Worm (Caenorhabditis elegans): ENCODE data around the gene C36B7.5.

Gene C36B7.5

DNA sequence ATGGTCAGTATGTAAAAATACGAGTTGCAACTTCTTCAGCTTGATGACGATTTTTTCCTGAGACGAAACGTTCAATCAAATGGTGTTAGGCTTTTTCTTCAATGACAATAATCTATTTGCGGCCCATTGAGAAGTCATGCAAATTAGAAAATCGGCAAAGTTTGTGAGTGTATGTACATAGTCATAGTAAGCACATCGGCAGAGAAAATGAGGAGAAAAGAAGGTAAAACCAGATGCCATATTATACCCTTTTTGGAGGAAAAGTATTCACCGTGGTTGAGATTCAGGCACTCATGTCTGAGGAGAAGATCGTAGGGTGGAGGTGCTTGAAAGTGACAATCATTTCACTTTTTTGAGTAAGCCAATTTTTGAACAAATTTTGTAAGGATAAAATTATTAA is at the start of gene C36B7.5:
TSS of gene C36B7.5 (minus strand) at position 101 of the 400 bp plus-strand sequence.
- no peak for TF ChIP-seq flt-1 (GFP tag; IDR thresholded peaks at IDR 0.05)

DNA sequence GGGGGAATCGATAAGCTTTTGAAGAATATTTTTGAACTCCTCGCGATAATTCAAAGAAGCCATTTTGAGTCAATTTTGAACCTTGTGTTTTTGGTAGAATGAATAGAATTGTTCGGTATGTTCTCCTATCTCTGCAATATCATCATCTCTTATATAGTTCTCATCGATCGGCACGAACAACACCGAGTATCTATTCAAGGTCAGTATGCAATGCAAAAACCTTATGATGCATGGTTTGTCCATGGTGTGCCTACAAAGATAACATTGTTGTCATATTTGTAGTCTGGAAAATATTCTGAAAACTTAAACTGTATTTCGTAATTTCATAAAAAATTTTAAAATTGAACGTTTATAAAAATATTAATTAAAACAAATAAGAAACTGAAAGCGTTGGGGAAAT is 47.3 kb upstream of the C36B7.5 start, which contains the start of gene alh-10:
TSS of gene alh-10 (minus strand) at position 127 of the 400 bp plus-strand sequence.
- TF ChIP-seq T22C8.4 (GFP tag; IDR thresholded peaks at IDR 0.05) (no peak), ref-1 (GFP tag; conservative IDR thresholded peaks at IDR 0.05) (no peak), flt-1 (GFP tag; IDR thresholded peaks at IDR 0.05) (no peak), cog-1 (tag; optimal IDR thresholded peaks at IDR 0.05) (no peak), ztf-23 (GFP tag; IDR thresholded peaks at IDR 0.05) (no peak), tab-1 (GFP tag; IDR thresholded peaks at IDR 0.05) (no peak), klf-2 (GFP tag; conservative IDR thresholded peaks at IDR 0.05) (no peak), med-1 (GFP tag; optimal IDR thresholded peaks at IDR 0.05; ENCODE audit: insufficient read depth) (no peak), ztf-29 (GFP tag; IDR thresholded peaks at IDR 0.05) (no peak)

DNA sequence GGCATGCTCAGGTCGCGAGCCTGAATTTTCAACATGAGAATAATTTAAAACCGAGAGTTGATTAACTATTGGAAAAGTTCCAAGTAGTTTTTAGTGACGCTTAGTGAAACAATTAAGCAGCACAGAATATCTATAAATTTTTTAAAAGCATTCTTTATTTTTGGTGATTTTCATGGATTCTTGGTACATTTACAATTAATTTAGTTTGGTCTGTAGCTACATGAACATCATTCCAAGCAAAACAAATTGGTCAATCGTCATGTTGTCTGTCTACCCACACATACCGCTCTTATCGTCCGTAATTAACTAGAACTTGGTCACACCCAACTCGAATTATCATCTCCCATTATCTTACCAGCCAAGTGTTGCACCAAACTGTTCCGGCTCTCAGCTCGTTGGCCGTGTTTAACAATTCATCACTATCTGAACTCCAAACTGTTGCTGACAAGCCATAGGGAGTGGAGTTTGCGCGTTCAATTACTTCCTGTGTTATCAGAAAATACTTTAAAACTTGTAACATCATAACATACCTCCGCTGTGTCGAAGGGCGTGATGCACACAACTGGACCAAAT is 44.5 kb upstream of the C36B7.5 start:
- TF ChIP-seq ref-1 (GFP tag; conservative IDR thresholded peaks at IDR 0.05) = no peak

DNA sequence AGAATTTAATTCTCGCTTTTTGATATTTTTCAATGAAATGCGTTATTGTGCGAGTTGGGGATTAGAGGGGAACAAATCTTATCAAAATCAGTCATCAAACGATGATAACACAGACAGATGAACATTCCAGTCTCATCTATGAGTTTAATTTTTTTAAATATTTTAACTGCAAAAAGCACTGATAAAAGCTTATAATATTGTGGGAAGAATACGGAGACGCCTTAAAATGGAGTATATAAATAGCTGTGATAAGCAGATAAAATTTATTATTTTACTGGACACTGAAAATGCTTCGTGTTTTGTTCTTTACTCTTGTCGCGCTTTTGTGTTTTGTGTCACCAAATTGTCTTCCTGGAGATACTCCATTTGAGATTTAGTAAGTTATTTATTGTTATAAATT is 43.4 kb upstream of the C36B7.5 start, which contains the start of gene clec-86:
TSS of gene clec-86 (plus strand) at position 262 of the 400 bp plus-strand sequence.
- no peak for TF ChIP-seq T22C8.4 (GFP tag; IDR thresholded peaks at IDR 0.05)
- TF ChIP-seq med-1 (GFP tag; optimal IDR thresholded peaks at IDR 0.05; ENCODE audit: insufficient read depth) = no peak
- TF ChIP-seq ztf-23 (GFP tag; IDR thresholded peaks at IDR 0.05) = no peak
- no peak for TF ChIP-seq cog-1 (tag; optimal IDR thresholded peaks at IDR 0.05)
- no peak for TF ChIP-seq ztf-29 (GFP tag; IDR thresholded peaks at IDR 0.05)
- TF ChIP-seq flt-1 (GFP tag; IDR thresholded peaks at IDR 0.05) = no peak
- no peak for TF ChIP-seq tab-1 (GFP tag; IDR thresholded peaks at IDR 0.05)

DNA sequence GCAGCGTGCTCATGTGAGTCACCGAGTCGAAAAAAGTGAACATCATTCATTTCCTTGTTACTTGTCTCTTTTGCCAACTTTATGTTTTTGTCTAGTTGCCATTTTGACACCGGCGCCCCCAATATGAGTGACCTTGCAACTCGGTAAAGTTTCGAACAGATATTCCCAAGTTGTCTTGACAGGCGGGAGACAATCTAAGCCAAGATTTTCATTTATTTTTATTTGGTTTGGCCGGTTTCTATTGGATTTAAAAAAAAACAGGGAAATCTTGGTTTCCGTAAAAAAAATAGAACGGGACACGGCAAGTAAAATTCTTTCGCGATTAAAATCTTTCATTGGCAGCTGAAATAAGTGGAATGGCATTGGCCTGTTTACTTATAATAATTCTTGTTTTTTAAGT is 35.0 kb upstream of the C36B7.5 start:
- TF ChIP-seq T22C8.4 (GFP tag; IDR thresholded peaks at IDR 0.05) = no peak
- TF ChIP-seq med-1 (GFP tag; optimal IDR thresholded peaks at IDR 0.05; ENCODE audit: insufficient read depth) = no peak
- no peak for TF ChIP-seq cog-1 (tag; optimal IDR thresholded peaks at IDR 0.05)
- TF ChIP-seq flt-1 (GFP tag; IDR thresholded peaks at IDR 0.05) = no peak
- no peak for TF ChIP-seq ztf-29 (GFP tag; IDR thresholded peaks at IDR 0.05)
- TF ChIP-seq klf-2 (GFP tag; conservative IDR thresholded peaks at IDR 0.05) = no peak
- no peak for TF ChIP-seq ref-1 (GFP tag; conservative IDR thresholded peaks at IDR 0.05)
- no peak for TF ChIP-seq ztf-23 (GFP tag; IDR thresholded peaks at IDR 0.05)
- no peak for TF ChIP-seq tab-1 (GFP tag; IDR thresholded peaks at IDR 0.05)

DNA sequence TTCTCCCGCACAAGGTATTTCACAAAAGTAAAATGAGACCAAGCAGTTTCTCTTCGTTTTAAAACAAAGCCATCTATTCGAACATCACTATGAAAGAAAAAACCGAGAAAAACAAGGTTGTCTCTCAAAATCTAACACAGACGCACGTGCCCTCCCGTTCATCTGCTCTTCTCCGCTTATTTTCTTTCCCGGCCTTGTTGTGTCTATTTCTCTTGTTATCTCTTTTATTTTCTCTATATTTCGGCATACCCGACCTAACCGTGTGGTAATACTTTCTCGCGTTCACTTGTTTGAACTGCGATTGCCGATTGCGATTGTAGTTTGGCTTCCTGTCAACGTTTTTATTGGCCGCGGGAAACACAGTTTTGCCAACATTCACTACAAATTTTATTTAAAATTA is 33.2 kb upstream of the C36B7.5 start:
- 0 out of 2 replicates have a peak, but pooled peaks have one; percentile 5 for TF ChIP-seq ref-1 (GFP tag; conservative IDR thresholded peaks at IDR 0.05)
- TF ChIP-seq T22C8.4 (GFP tag; IDR thresholded peaks at IDR 0.05) = no peak

DNA sequence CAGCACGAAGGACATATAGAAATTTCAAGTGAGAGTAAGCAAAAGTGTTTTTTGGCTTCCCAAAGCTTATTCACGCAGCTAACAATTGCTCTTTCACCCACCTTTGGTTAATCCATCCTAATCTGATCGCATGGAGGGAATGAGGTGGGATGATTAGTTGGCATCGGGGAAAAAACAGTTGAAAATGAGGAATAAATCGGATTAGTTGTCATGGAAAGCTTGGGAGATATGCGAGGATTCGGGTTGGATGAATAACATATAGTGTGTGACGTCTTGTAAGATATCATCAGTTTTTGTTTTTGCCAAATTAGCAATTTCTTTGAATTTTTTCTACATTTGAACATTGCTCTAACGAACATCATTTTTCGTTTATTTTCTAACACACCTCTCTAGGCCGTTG is 32.4 kb upstream of the C36B7.5 start:
- TF ChIP-seq ref-1 (GFP tag; conservative IDR thresholded peaks at IDR 0.05) = no peak
- no peak for TF ChIP-seq klf-2 (GFP tag; conservative IDR thresholded peaks at IDR 0.05)
- no peak for TF ChIP-seq tab-1 (GFP tag; IDR thresholded peaks at IDR 0.05)
- TF ChIP-seq cog-1 (tag; optimal IDR thresholded peaks at IDR 0.05) = no peak

DNA sequence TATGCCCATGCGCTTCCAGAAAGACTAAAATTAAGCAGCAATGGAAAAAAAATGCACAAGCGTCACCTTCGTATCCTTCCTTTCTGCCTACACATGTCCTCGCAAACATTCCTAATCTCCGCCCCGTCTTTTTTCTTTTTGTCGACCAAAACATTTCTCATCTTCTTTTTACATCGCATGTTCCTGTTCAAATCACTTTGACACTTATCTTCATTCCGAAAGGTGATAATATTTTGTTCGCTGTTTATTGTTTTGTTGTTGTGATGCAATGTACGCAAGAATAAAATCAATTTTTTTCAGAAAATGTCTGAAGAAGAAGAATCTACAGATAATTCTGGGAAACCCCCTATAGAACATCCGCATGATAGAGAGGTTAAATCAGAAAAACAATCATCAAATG is 30.1 kb upstream of the C36B7.5 start, which contains the start of gene ist-1:
TSS of gene ist-1 (plus strand) at position 301 of the 400 bp plus-strand sequence.
- TF ChIP-seq med-1 (GFP tag; optimal IDR thresholded peaks at IDR 0.05; ENCODE audit: insufficient read depth) = no peak
- TF ChIP-seq ztf-29 (GFP tag; IDR thresholded peaks at IDR 0.05) = no peak
- TF ChIP-seq tab-1 (GFP tag; IDR thresholded peaks at IDR 0.05) = no peak
- TF ChIP-seq T22C8.4 (GFP tag; IDR thresholded peaks at IDR 0.05) = no peak
- no peak for TF ChIP-seq klf-2 (GFP tag; conservative IDR thresholded peaks at IDR 0.05)
- no peak for TF ChIP-seq ref-1 (GFP tag; conservative IDR thresholded peaks at IDR 0.05)
- no peak for TF ChIP-seq flt-1 (GFP tag; IDR thresholded peaks at IDR 0.05)
- TF ChIP-seq cog-1 (tag; optimal IDR thresholded peaks at IDR 0.05) = no peak
- no peak for TF ChIP-seq ztf-23 (GFP tag; IDR thresholded peaks at IDR 0.05)

DNA sequence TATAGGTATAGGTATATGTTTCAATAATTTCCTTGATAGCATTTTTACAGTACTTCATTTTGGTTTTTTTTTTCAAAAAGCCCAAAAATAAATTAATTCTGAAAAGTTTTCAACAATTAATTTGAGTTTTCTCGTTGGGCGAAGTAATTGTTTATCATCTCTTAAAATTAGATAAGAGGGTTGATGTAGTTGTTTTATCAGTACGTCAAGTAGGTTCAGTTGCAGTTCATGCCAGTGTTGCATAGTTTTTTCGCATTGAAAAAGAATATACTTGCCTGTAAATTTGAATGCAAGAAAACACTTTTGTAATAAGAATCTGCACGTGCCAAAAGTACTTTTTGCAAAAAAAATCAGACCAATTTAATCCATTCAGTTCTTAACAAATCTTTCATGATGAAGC is 28.9 kb upstream of the C36B7.5 start:
- TF ChIP-seq ref-1 (GFP tag; conservative IDR thresholded peaks at IDR 0.05) (no peak), tab-1 (GFP tag; IDR thresholded peaks at IDR 0.05) (no peak), cog-1 (tag; optimal IDR thresholded peaks at IDR 0.05) (no peak), klf-2 (GFP tag; conservative IDR thresholded peaks at IDR 0.05) (no peak)

DNA sequence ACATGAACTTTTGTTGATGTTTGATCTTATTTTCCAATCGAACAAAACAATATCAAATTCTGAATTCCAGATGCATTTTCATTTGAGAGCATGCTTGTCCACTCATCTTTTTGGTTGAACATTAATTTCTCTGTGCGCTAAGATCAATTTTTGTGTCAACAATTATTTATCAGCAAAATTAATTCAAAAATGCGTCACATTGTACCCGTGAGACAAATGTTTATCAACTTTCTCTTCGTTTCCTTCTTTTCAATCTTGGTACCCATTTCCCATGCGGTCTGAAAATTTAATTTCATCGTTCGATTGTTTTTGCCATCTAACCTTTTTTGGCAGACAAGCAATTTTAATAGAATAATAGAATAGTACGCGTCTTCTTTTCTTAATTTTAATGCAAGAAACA is 27.8 kb upstream of the C36B7.5 start:
- no peak for TF ChIP-seq ref-1 (GFP tag; conservative IDR thresholded peaks at IDR 0.05)

DNA sequence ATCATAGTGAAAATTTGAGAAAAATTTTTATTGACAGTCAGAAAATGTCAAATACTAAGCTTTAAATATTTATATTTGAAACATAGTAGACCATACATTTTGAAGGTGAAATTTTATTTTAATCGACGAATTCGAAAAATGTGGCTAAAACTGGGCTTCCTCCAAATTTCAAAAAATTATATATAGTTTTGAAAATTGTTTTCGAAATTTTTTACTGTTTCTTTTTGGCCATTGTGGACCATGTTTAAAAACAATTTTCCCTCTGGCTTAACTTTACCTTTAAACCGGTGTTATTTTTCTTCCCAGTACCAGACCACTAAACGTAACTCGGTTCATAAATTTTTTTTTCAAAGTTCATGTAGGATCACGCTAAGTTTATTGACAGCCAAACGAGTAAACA is 26.4 kb upstream of the C36B7.5 start:
- no peak for TF ChIP-seq klf-2 (GFP tag; conservative IDR thresholded peaks at IDR 0.05)
- no peak for TF ChIP-seq T22C8.4 (GFP tag; IDR thresholded peaks at IDR 0.05)
- TF ChIP-seq tab-1 (GFP tag; IDR thresholded peaks at IDR 0.05) = no peak
- TF ChIP-seq ztf-23 (GFP tag; IDR thresholded peaks at IDR 0.05) = no peak
- no peak for TF ChIP-seq ref-1 (GFP tag; conservative IDR thresholded peaks at IDR 0.05)
- no peak for TF ChIP-seq ztf-29 (GFP tag; IDR thresholded peaks at IDR 0.05)
- TF ChIP-seq med-1 (GFP tag; optimal IDR thresholded peaks at IDR 0.05; ENCODE audit: insufficient read depth) = no peak
- TF ChIP-seq cog-1 (tag; optimal IDR thresholded peaks at IDR 0.05) = no peak
- no peak for TF ChIP-seq flt-1 (GFP tag; IDR thresholded peaks at IDR 0.05)

All from whole organism, midembryonic.